Worm (Caenorhabditis elegans) whole organism, L3 larva: ENCODE results near the gene srg-11.

Experiments
- R02D3.7 ChIP-seq: fragments of 150-350 bp; optimal IDR thresholded peaks from 2 replicates; lab custom pipeline; 2014; ENCODE audit warnings: missing biosample characterization, missing genetic modification characterization
- ZK546.5 ChIP-seq: sonication (generic microtip); optimal IDR thresholded peaks from 2 replicates; lab custom pipeline; 2017; ENCODE audit warnings: missing biosample characterization, missing genetic modification characterization
- ceh-28 ChIP-seq: fragments of 150-350 bp; optimal IDR thresholded peaks from 2 replicates; lab custom pipeline; 2014; ENCODE audit warnings: missing biosample characterization, missing genetic modification reagents, missing genetic modification characterization
- ceh-82 ChIP-seq: fragments of 150-350 bp; optimal IDR thresholded peaks from 2 replicates; lab custom pipeline; 2014; ENCODE audit warnings: missing biosample characterization, missing genetic modification characterization
- ceh-9 ChIP-seq: sonication (generic microtip); optimal IDR thresholded peaks from 2 replicates; lab custom pipeline; 2018; ENCODE audit warnings: missing biosample characterization, missing genetic modification characterization
- daf-12 ChIP-seq: fragments of 150-350 bp; optimal IDR thresholded peaks from 2 replicates; lab custom pipeline; 2014; ENCODE audit warnings: missing biosample characterization, missing genetic modification reagents, missing genetic modification characterization
- egl-27 ChIP-seq: sonication (generic microtip); optimal IDR thresholded peaks from 4 replicates; lab custom pipeline; 2017; ENCODE audit warnings: missing biosample characterization, missing genetic modification reagents, missing genetic modification characterization
- egl-5 ChIP-seq: fragments of 150-350 bp; optimal IDR thresholded peaks from 2 replicates; lab custom pipeline; 2017; ENCODE audit warnings: missing biosample characterization, missing genetic modification reagents, missing genetic modification characterization, inconsistent platforms
- elt-1 ChIP-seq: fragments of 150-350 bp; optimal IDR thresholded peaks from 2 replicates; lab custom pipeline; 2014; ENCODE audit warnings: missing biosample characterization, missing genetic modification characterization
- elt-2 ChIP-seq: sonication (generic microtip); optimal IDR thresholded peaks from 2 replicates; lab custom pipeline; 2016; ENCODE audit warnings: missing genetic modification reagents, mild to moderate bottlenecking, missing genetic modification characterization, missing compliant biosample characterization
- elt-3 ChIP-seq, 3 experiments: fragments of 150-350 bp in 1 of 3; sonication (generic microtip) in 2 of 3; optimal IDR thresholded peaks; 2 replicates in 2 of 3; 4 replicates in 1 of 3; lab custom pipeline; 2014 to 2017; ENCODE audit warnings: missing biosample characterization in 3 of 3, missing genetic modification characterization in 3 of 3
- fkh-10 ChIP-seq: sonication (generic microtip); optimal IDR thresholded peaks from 2 replicates; lab custom pipeline; 2017; ENCODE audit warnings: missing biosample characterization, missing genetic modification reagents, missing genetic modification characterization
- fkh-2 ChIP-seq: fragments of 150-350 bp; optimal IDR thresholded peaks from 2 replicates; lab custom pipeline; 2014; ENCODE audit warnings: missing biosample characterization, missing genetic modification reagents, missing genetic modification characterization
- fos-1 ChIP-seq: fragments of 150-350 bp; optimal IDR thresholded peaks from 2 replicates; lab custom pipeline; 2014; ENCODE audit warnings: missing biosample characterization, missing genetic modification characterization
- hmg-11 ChIP-seq: sonication (generic microtip); optimal IDR thresholded peaks from 2 replicates; lab custom pipeline; 2016; ENCODE audit warnings: missing genetic modification characterization, missing compliant biosample characterization
- jun-1 ChIP-seq: fragments of 150-350 bp; optimal IDR thresholded peaks from 2 replicates; lab custom pipeline; 2014; ENCODE audit warnings: missing biosample characterization, missing genetic modification reagents, missing genetic modification characterization
- lin-15B ChIP-seq: fragments of 150-350 bp; optimal IDR thresholded peaks from 2 replicates; lab custom pipeline; 2014; ENCODE audit warnings: missing biosample characterization, missing genetic modification characterization
- lin-39 ChIP-seq: fragments of 150-350 bp; optimal IDR thresholded peaks from 2 replicates; lab custom pipeline; 2018; ENCODE audit warnings: missing biosample characterization, missing genetic modification reagents, missing genetic modification characterization
- lsy-12 ChIP-seq: sonication (generic microtip); optimal IDR thresholded peaks from 2 replicates; lab custom pipeline; 2016; ENCODE audit warnings: mild to moderate bottlenecking, missing genetic modification characterization, missing compliant biosample characterization
- mdl-1 ChIP-seq: fragments of 150-350 bp; optimal IDR thresholded peaks from 2 replicates; lab custom pipeline; 2014; ENCODE audit warnings: missing biosample characterization, missing genetic modification characterization
- mml-1 ChIP-seq: fragments of 150-350 bp; sonication (generic microtip); optimal IDR thresholded peaks from 3 replicates; lab custom pipeline; 2014; ENCODE audit warnings: missing biosample characterization, missing genetic modification characterization
- nfya-1 ChIP-seq: sonication (generic microtip); optimal IDR thresholded peaks from 2 replicates; lab custom pipeline; 2017; ENCODE audit warnings: missing genetic modification characterization, mild to moderate bottlenecking, missing compliant biosample characterization, antibody characterized with exemption, moderate library complexity; ENCODE audit not compliant: insufficient read depth
- nhr-11 ChIP-seq: fragments of 150-350 bp; optimal IDR thresholded peaks from 2 replicates; lab custom pipeline; 2014; ENCODE audit warnings: missing biosample characterization, missing genetic modification characterization
- nhr-23 ChIP-seq: fragments of 150-350 bp; optimal IDR thresholded peaks from 2 replicates; lab custom pipeline; 2014; ENCODE audit warnings: missing biosample characterization, missing genetic modification reagents, missing genetic modification characterization
- nhr-237 ChIP-seq: fragments of 150-350 bp; optimal IDR thresholded peaks from 2 replicates; lab custom pipeline; 2014; ENCODE audit warnings: missing biosample characterization, missing genetic modification characterization
- nhr-25 ChIP-seq: sonication (generic microtip); optimal IDR thresholded peaks from 2 replicates; lab custom pipeline; 2017; ENCODE audit warnings: missing biosample characterization, missing genetic modification characterization
- nhr-28 ChIP-seq: fragments of 150-350 bp; optimal IDR thresholded peaks from 2 replicates; lab custom pipeline; 2014; ENCODE audit warnings: missing biosample characterization, missing genetic modification characterization
- nhr-76 ChIP-seq: fragments of 150-350 bp; sonication (generic microtip); optimal IDR thresholded peaks from 5 replicates; lab custom pipeline; 2014; ENCODE audit warnings: missing biosample characterization, missing genetic modification characterization
- pqm-1 ChIP-seq: fragments of 150-350 bp; optimal IDR thresholded peaks from 2 replicates; lab custom pipeline; 2017; ENCODE audit warnings: missing biosample characterization, missing genetic modification characterization, inconsistent platforms
- snpc-4 ChIP-seq: fragments of 150-350 bp; optimal IDR thresholded peaks from 2 replicates; lab custom pipeline; 2014; ENCODE audit warnings: missing biosample characterization, missing genetic modification characterization
- tbx-2 ChIP-seq: sonication (generic microtip); optimal IDR thresholded peaks from 2 replicates; lab custom pipeline; 2016; ENCODE audit warnings: mild to moderate bottlenecking, missing genetic modification characterization, missing compliant biosample characterization
- ztf-11 ChIP-seq: fragments of 150-350 bp; optimal IDR thresholded peaks from 2 replicates; lab custom pipeline; 2014; ENCODE audit warnings: missing biosample characterization, missing genetic modification characterization

srg-11 gene

ce11 chrIII:4703932-4704454 lies 24.2 kb downstream of the srg-11 start, which contains the start of the genes clp-2 and mrpl-16:
Gene clp-2, minus strand, starts transcription at chrIII:4704025.
Gene mrpl-16, plus strand, starts transcription at chrIII:4704404.
- TF ChIP-seq nhr-25 (tag; lab: Kevin White, UChicago) (no peak), lin-15B (tag; lab: Kevin White, UChicago) (peak; percentile 43), nfya-1 (tag; lab: Kevin White, UChicago) (peak; percentile 53), nhr-237 (tag; lab: Kevin White, UChicago) (no peak), jun-1 (tag; lab: Kevin White, UChicago) (no peak), nhr-23 (tag; lab: Kevin White, UChicago) (peak; percentile 12), elt-2 (tag; lab: Kevin White, UChicago) (no peak), ceh-82 (tag; lab: Kevin White, UChicago) (no peak), fkh-2 (no peak), pqm-1 (no peak), elt-1 (tag; lab: Kevin White, UChicago) (no peak), fkh-10 (GFP tag; lab: Kevin White, UChicago) (no peak), elt-3 (tag; optimal IDR thresholded peaks at IDR 0.05; lab: Kevin White, UChicago) (no peak), fos-1 (no peak), R02D3.7 (no peak), egl-5 (tag; lab: Kevin White, UChicago) (no peak), nhr-11 (no peak), ztf-11 (tag; lab: Kevin White, UChicago) (no peak)

DNA sequence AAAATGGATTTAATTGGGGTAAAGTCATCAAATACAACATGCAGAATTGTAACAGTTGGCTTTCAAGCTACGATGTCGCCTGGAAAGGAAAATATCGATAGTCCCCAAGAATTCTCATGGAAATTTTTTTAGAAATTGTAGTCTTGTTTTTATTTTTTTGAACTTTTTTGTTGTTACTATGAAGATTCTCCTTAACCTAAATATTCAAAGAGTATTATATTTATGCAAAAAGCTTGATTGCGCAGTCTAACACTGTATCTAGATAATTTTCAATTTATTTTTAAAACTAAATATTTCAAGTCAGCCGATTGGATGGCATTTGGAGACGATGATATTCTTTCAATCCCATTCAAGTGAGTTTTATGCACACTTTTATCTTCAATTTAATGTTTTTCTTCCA lies 25.4 kb downstream of the srg-11 start, which contains the start of gene pgap-2:
pgap-2 (plus strand) TSS at position 301 of the 400 bp plus-strand sequence.
- no peak for TF ChIP-seq pqm-1
- TF ChIP-seq nhr-76 (tag; lab: Kevin White, UChicago) = no peak
- no peak for TF ChIP-seq elt-1 (tag; lab: Kevin White, UChicago)
- no peak for TF ChIP-seq ceh-28 (tag; lab: Kevin White, UChicago)

ce11 chrIII:4706678-4707077 lies 26.9 kb downstream of the srg-11 start, which contains the start of gene T04A8.13:
Gene T04A8.13, plus strand, starts transcription at chrIII:4706978.
- TF ChIP-seq nhr-25 (tag; lab: Kevin White, UChicago) = no peak
- TF ChIP-seq snpc-4 (tag; lab: Kevin White, UChicago) = no peak
- no peak for TF ChIP-seq fkh-10 (GFP tag; lab: Kevin White, UChicago)
- no peak for TF ChIP-seq pqm-1
- TF ChIP-seq daf-12 = no peak
- no peak for TF ChIP-seq tbx-2
- no peak for TF ChIP-seq elt-1 (tag; lab: Kevin White, UChicago)
- no peak for TF ChIP-seq egl-27 (tag; lab: Kevin White, UChicago)
- TF ChIP-seq lsy-12 (tag; lab: Kevin White, UChicago) = no peak
- no peak for TF ChIP-seq nhr-76 (tag; lab: Kevin White, UChicago)
- no peak for TF ChIP-seq R02D3.7

DNA sequence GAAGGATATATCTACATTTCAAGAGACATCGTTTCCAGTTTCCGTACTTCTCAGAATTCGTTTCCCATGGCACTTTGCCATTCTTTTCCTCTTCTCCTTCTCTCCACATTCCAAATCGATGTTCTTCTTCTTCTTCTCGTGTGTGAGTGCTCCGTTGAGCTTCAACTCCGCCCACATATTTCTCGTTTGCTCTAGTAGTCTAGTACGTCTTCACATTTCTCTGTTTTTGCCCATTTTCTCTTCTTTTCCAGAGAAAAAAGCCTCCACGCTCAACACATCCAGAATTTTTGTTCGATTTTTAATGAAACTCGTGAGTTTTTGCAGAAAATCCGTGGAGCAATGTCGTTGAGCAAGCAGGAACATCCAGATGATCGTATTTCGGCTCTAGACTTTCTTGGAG lies 29.1 kb downstream of the srg-11 start, which contains the start of gene T04A8.18:
T04A8.18 (plus strand) TSS at position 301 of the 400 bp plus-strand sequence.
- no peak for TF ChIP-seq lin-39
- TF ChIP-seq lsy-12 (tag; lab: Kevin White, UChicago) = no peak
- no peak for TF ChIP-seq ZK546.5 (tag; lab: Kevin White, UChicago)
- no peak for TF ChIP-seq snpc-4 (tag; lab: Kevin White, UChicago)
- TF ChIP-seq tbx-2 = no peak

- TF ChIP-seq nhr-76 (tag; lab: Kevin White, UChicago) (no peak), ceh-9 (tag; lab: Kevin White, UChicago) (no peak), nfya-1 (tag; lab: Kevin White, UChicago) (no peak), mdl-1 (tag; lab: Kevin White, UChicago) (no peak), ztf-11 (tag; lab: Kevin White, UChicago) (no peak), hmg-11 (tag; lab: Kevin White, UChicago) (no peak), ceh-82 (tag; lab: Kevin White, UChicago) (no peak), fkh-2 (no peak), nhr-28 (tag; lab: Kevin White, UChicago) (no peak), nhr-23 (tag; lab: Kevin White, UChicago) (no peak), fkh-10 (GFP tag; lab: Kevin White, UChicago) (no peak), egl-5 (tag; lab: Kevin White, UChicago) (no peak), mml-1 (tag; lab: Kevin White, UChicago) (no peak), daf-12 (no peak)
These were observed 35.3 kb downstream of the srg-11 start, which contains the start of gene him-18 for ce11 chrIII:4715088-4715487. Gene him-18, minus strand, starts transcription at chrIII:4715188.
